Fruit fly (Drosophila melanogaster): Measurements from ENCODE around the gene dls.

Gene dls

DNA sequence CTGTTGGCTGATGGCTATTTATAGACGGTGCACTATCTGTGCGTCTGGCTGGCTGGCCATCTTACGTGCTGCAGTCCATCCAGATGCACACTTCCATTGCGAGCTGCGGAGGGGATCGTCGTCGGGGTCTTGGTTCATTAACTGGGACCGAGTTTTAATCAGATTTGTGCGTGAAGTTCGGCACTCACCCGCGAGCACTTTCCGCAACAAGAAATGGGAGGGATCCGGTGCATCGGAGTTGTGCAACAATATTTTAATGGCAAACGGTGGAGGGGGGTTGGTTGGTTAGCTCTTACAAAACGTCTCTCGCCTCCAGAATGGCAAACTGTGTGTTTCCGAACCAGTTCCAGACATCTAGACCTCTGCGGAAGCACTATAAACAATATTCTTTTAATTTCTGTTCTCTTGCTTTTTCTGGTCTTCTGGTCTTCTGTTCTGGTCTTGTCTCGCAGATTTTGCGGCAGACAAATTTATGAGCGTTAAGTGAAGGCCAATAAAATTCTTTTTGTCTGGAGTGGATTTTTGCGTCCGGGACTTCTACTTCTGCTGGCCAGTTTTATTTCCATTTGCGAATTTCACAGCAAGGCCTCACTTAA lies 4.4 kb upstream of the dls start:
- TF ChIP-seq Abd-B (GFP tag; optimal IDR thresholded peaks at IDR 0.05) (no peak), Dif (GFP tag; optimal IDR thresholded peaks at IDR 0.05; ENCODE audit: partially characterized antibody) (no peak), woc (GFP tag; optimal IDR thresholded peaks at IDR 0.05) (no peak), Sp1 (GFP tag; optimal IDR thresholded peaks at IDR 0.05) (peak; percentile 31), br (GFP tag; optimal IDR thresholded peaks at IDR 0.05) (peak; percentile 15), CG32264 (GFP tag; optimal IDR thresholded peaks at IDR 0.05) (no peak), lola (GFP tag; optimal IDR thresholded peaks at IDR 0.05) (no peak), CG9705 (GFP tag; optimal IDR thresholded peaks at IDR 0.05) (no peak), Myc (optimal IDR thresholded peaks at IDR 0.05) (no peak), N (GFP tag; optimal IDR thresholded peaks at IDR 0.05) (no peak), OdsH (GFP tag; optimal IDR thresholded peaks at IDR 0.05) (no peak), foxo (GFP tag; optimal IDR thresholded peaks at IDR 0.05) (no peak), tai (GFP tag; optimal IDR thresholded peaks at IDR 0.05) (peak; percentile 26), Hr78 (GFP tag; optimal IDR thresholded peaks at IDR 0.05) (no peak), Hr83 (GFP tag; optimal IDR thresholded peaks at IDR 0.05; ENCODE audit: poor library complexity, severe bottlenecking) (no peak), fru (GFP tag; optimal IDR thresholded peaks at IDR 0.05) (peak; percentile 36), sage (GFP tag; optimal IDR thresholded peaks at IDR 0.05) (no peak), GATAd (GFP tag; optimal IDR thresholded peaks at IDR 0.05) (no peak), h (GFP tag; optimal IDR thresholded peaks at IDR 0.05) (no peak), usp (GFP tag; optimal IDR thresholded peaks at IDR 0.05) (no peak), psq (GFP tag; optimal IDR thresholded peaks at IDR 0.05) (peak; percentile 12), Hnf4 (GFP tag; optimal IDR thresholded peaks at IDR 0.05) (no peak), brk (GFP tag; optimal IDR thresholded peaks at IDR 0.05) (no peak), rgr (GFP tag; optimal IDR thresholded peaks at IDR 0.05) (peak; percentile 13), sv (GFP tag; optimal IDR thresholded peaks at IDR 0.05) (no peak), Vsx2 (GFP tag; optimal IDR thresholded peaks at IDR 0.05; ENCODE audit: partially characterized antibody) (no peak), Jra (GFP tag; optimal IDR thresholded peaks at IDR 0.05) (no peak), Dfd (GFP tag; optimal IDR thresholded peaks at IDR 0.05) (no peak), pan (optimal IDR thresholded peaks at IDR 0.05) (no peak), HLH106 (tag; optimal IDR thresholded peaks at IDR 0.05) (peak; percentile 22), ey (GFP tag; optimal IDR thresholded peaks at IDR 0.05) (no peak), dsf (GFP tag; optimal IDR thresholded peaks at IDR 0.05; ENCODE audit: borderline replicate concordance) (no peak), Rel (GFP tag; optimal IDR thresholded peaks at IDR 0.05) (no peak), Rel (tag; optimal IDR thresholded peaks at IDR 0.05) (no peak), CrebA (GFP tag; optimal IDR thresholded peaks at IDR 0.05; ENCODE audit: borderline replicate concordance) (no peak), Mio (GFP tag; optimal IDR thresholded peaks at IDR 0.05) (no peak), dmrt93B (GFP tag; optimal IDR thresholded peaks at IDR 0.05) (peak; percentile 13)

DNA sequence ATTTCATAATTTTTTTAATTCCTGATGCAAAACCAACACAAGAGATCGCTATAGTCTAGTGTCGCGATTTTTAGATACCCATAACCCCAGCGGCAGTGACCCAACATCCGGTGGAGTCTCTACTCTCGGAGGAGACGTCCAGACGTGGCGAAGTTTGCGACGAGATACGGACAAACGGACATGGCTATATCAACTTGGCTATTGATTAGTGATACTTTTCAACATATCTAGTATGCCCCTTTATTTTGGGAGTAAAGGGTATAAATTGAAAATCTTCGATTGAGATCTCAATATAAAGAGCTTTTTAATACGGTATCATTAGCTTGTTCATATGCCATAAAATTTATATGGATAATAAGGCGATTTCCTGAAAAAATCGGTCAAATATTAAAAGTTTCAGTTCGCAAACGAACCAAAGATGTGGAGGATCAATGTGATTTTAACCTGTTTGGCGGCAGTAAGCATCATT lies 3.6 kb upstream of the dls start, which contains the start of gene CG33687:
TSS of gene CG33687 (plus strand) at position 419 of the 469 bp plus-strand sequence.
- TF ChIP-seq foxo (GFP tag; optimal IDR thresholded peaks at IDR 0.05) (no peak), CG32264 (GFP tag; optimal IDR thresholded peaks at IDR 0.05) (no peak), brk (GFP tag; optimal IDR thresholded peaks at IDR 0.05) (no peak), Dif (GFP tag; optimal IDR thresholded peaks at IDR 0.05; ENCODE audit: partially characterized antibody) (no peak), Myc (optimal IDR thresholded peaks at IDR 0.05) (no peak), OdsH (GFP tag; optimal IDR thresholded peaks at IDR 0.05) (no peak), sv (GFP tag; optimal IDR thresholded peaks at IDR 0.05) (no peak), GATAd (GFP tag; optimal IDR thresholded peaks at IDR 0.05) (no peak), woc (GFP tag; optimal IDR thresholded peaks at IDR 0.05) (no peak)

DNA sequence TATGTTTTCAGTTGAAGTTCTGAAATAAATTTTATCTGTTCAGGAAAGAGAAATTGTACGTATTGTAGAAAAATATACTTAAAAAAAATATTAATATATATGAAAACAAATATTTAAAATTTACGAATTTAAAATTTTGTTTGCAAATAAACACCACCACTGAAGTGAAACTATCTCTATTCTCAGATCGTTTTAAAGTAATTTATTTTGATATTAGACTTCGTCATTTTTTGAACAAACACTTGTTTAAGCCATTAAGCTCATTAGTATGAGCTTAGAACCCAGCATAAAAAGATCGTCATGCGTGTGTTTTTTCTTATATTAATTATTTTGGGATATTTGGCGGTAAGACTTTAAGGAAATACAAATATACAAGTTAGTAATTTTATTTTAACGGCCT lies 2.2 kb upstream of the dls start, which contains the start of gene CG33688:
TSS of gene CG33688 (plus strand) at position 301 of the 400 bp plus-strand sequence.
- no peak for TF ChIP-seq Myc (optimal IDR thresholded peaks at IDR 0.05)
- TF ChIP-seq N (GFP tag; optimal IDR thresholded peaks at IDR 0.05), result no peak
- no peak for TF ChIP-seq jim (GFP tag; optimal IDR thresholded peaks at IDR 0.05)
- TF ChIP-seq brk (GFP tag; optimal IDR thresholded peaks at IDR 0.05), result no peak
- no peak for TF ChIP-seq OdsH (GFP tag; optimal IDR thresholded peaks at IDR 0.05)
- TF ChIP-seq Hr78 (GFP tag; optimal IDR thresholded peaks at IDR 0.05), result no peak
- no peak for TF ChIP-seq sv (GFP tag; optimal IDR thresholded peaks at IDR 0.05)
- TF ChIP-seq Dfd (GFP tag; optimal IDR thresholded peaks at IDR 0.05), result no peak
- TF ChIP-seq tai (GFP tag; optimal IDR thresholded peaks at IDR 0.05), result no peak
- TF ChIP-seq h (GFP tag; optimal IDR thresholded peaks at IDR 0.05), result no peak

All from whole organism, wandering third instar larva.